Worm (Caenorhabditis elegans) whole organism, L2 larva: ENCODE data around the gene Y37A1B.4.

Experiments used
- aly-2 ChIP-seq: fragments of 150-350 bp; optimal IDR thresholded peaks from 2 replicates; lab custom pipeline; 2014; ENCODE audit warnings: missing biosample characterization, missing genetic modification characterization
- ama-1 ChIP-seq: fragments of 150-350 bp; optimal IDR thresholded peaks from 2 replicates; lab custom pipeline; 2018; ENCODE audit warnings: inconsistent platforms
- ceh-16 ChIP-seq: fragments of 150-350 bp; optimal IDR thresholded peaks from 2 replicates; lab custom pipeline; 2014; ENCODE audit warnings: missing biosample characterization, missing genetic modification characterization
- crh-2 ChIP-seq: sonication (generic microtip); optimal IDR thresholded peaks from 2 replicates; lab custom pipeline; 2017; ENCODE audit warnings: missing biosample characterization, missing genetic modification characterization
- elt-1 ChIP-seq: fragments of 150-350 bp; optimal IDR thresholded peaks from 2 replicates; lab custom pipeline; 2014; ENCODE audit warnings: missing biosample characterization, missing genetic modification characterization
- lin-39 ChIP-seq: fragments of 150-350 bp; optimal IDR thresholded peaks from 2 replicates; lab custom pipeline; 2014; ENCODE audit warnings: missing biosample characterization, missing genetic modification reagents, missing genetic modification characterization
- mab-5 ChIP-seq: fragments of 150-350 bp; optimal IDR thresholded peaks from 2 replicates; lab custom pipeline; 2014; ENCODE audit warnings: missing biosample characterization, missing genetic modification characterization
- nhr-12 ChIP-seq: fragments of 150-350 bp; optimal IDR thresholded peaks from 2 replicates; lab custom pipeline; 2014; ENCODE audit warnings: missing biosample characterization, missing genetic modification characterization
- snpc-4 ChIP-seq: fragments of 150-350 bp; optimal IDR thresholded peaks from 2 replicates; lab custom pipeline; 2014; ENCODE audit warnings: missing biosample characterization, missing genetic modification characterization
- unc-55 ChIP-seq: fragments of 150-350 bp; sonication (generic microtip); optimal IDR thresholded peaks from 3 replicates; lab custom pipeline; 2014; ENCODE audit warnings: missing biosample characterization, missing genetic modification reagents, missing genetic modification characterization

DNA sequence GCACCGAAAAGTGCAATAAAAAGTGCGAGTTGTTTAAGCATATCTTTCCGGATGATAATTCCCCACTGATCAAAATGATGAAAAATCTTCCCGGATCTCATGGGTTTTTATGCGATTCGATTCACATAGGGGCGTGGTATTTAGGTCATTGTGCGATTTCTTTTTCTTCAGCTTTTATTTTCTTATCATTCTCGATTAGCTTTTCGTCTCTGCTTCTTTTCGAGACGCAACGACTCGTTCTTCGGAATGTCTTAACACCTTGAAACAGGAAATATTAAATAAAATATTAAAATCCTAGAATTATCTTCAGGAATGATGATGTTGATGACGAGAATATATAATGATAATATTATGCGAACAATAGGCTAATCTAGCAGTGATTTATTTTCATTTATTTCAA, 16.8 kb downstream of the Y37A1B.4 start, which contains the start of gene Y37A1B.7:
- TF ChIP-seq nhr-12 (tag; lab: Kevin White, UChicago), result no peak
- no peak for TF ChIP-seq ceh-16 (tag; lab: Kevin White, UChicago)
- no peak for TF ChIP-seq unc-55 (GFP tag; lab: Kevin White, UChicago)
- TF ChIP-seq ama-1 (lab: Kevin White, UChicago), result no peak
- TF ChIP-seq crh-2, result no peak
- TF ChIP-seq snpc-4 (tag; lab: Kevin White, UChicago), result no peak
- no peak for TF ChIP-seq aly-2 (tag; lab: Kevin White, UChicago)
- no peak for TF ChIP-seq elt-1 (tag; lab: Kevin White, UChicago)
- TF ChIP-seq lin-39 (tag; lab: Kevin White, UChicago), result no peak
- TF ChIP-seq mab-5 (tag; lab: Kevin White, UChicago), result no peak
